Worm (Caenorhabditis elegans): ENCODE results near the gene T23G4.2.

T23G4.2 gene

DNA sequence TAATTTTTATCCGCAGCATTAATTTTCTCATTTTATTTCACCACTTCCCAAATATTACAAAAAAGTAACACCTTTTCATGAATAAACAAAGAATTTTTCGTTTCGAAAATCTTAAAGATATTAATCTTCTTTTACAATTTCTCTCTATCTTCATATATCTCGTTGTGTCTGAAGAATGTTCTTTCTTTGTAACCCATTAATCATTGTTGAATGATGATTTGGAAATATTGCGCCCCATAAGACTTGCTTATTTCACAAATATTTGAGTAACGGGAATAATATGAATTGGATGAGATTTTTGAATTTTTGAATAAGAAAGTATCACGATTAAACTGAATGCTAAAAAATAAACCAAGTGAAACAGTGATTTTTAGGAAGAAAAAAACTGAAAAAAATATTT lies 31.6 kb upstream of the T23G4.2 start:
- no peak for TF ChIP-seq egl-44 (GFP tag; IDR thresholded peaks at IDR 0.05)
- no peak for TF ChIP-seq ztf-22 (GFP tag; optimal IDR thresholded peaks at IDR 0.05)
- no peak for TF ChIP-seq Y95B8A.8 (GFP tag; IDR thresholded peaks at IDR 0.05)
- TF ChIP-seq snpc-4 (GFP tag; optimal IDR thresholded peaks at IDR 0.05) = no peak
- no peak for TF ChIP-seq snpc-4 (tag; optimal IDR thresholded peaks at IDR 0.05)
- TF ChIP-seq B0035.1 (tag; optimal IDR thresholded peaks at IDR 0.05) = no peak
- no peak for TF ChIP-seq ceh-40 (GFP tag; IDR thresholded peaks at IDR 0.05)
- TF ChIP-seq let-607 (tag; optimal IDR thresholded peaks at IDR 0.05) = no peak
- no peak for TF ChIP-seq dox-1 (GFP tag; IDR thresholded peaks at IDR 0.05)
- TF ChIP-seq madf-3 (GFP tag; IDR thresholded peaks at IDR 0.05) = no peak
- no peak for TF ChIP-seq mel-28 (tag; optimal IDR thresholded peaks at IDR 0.05; ENCODE audit: borderline replicate concordance)
- TF ChIP-seq cebp-1 (GFP tag; IDR thresholded peaks at IDR 0.05) = no peak
- no peak for TF ChIP-seq cebp-1 (tag; optimal IDR thresholded peaks at IDR 0.05)
- TF ChIP-seq F49E8.2 (tag; optimal IDR thresholded peaks at IDR 0.05; ENCODE audit: insufficient read depth) = no peak
- TF ChIP-seq dpl-1 (GFP tag; optimal IDR thresholded peaks at IDR 0.05) = no peak
- TF ChIP-seq rcor-1 (GFP tag; IDR thresholded peaks at IDR 0.05) = no peak
- TF ChIP-seq nhr-120 (GFP tag; IDR thresholded peaks at IDR 0.05) = no peak
- no peak for TF ChIP-seq T07F8.4 (tag; optimal IDR thresholded peaks at IDR 0.05)
- no peak for TF ChIP-seq F55B11.4 (tag; optimal IDR thresholded peaks at IDR 0.05; ENCODE audit: borderline replicate concordance, insufficient read depth)
- no peak for TF ChIP-seq lin-54 (GFP tag; optimal IDR thresholded peaks at IDR 0.05)
- no peak for TF ChIP-seq ceh-27 (GFP tag; optimal IDR thresholded peaks at IDR 0.05)
- TF ChIP-seq F23B12.7 (tag; optimal IDR thresholded peaks at IDR 0.05; ENCODE audit: insufficient read depth) = no peak

DNA sequence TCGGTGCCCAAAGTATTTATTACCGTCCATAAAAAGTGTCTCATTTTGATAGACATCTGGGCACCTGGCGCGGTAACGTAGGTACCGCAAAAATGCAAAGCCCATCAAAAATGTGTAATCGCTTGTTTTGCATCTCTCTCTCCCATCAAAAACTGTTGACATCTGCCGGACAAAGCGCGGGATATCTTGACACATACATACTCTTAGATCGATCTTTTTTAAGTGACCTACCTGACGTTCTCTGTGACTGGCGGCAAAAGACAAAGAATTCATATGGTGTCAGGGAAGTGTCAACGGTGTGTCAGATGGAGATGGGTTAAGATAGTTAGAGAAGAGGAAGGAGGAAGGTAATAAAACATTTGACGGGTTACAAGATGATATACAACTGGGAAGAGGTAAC lies 29.6 kb upstream of the T23G4.2 start:
- TF ChIP-seq unc-62 (GFP tag; optimal IDR thresholded peaks at IDR 0.05) (peak; percentile 94), unc-130 (GFP tag; optimal IDR thresholded peaks at IDR 0.05) (no peak)

- TF ChIP-seq lsl-1 (GFP tag; optimal IDR thresholded peaks at IDR 0.05) (no peak), unc-62 (GFP tag; optimal IDR thresholded peaks at IDR 0.05) (peak; percentile 94), attf-6 (GFP tag; IDR thresholded peaks at IDR 0.05) (peak; percentile 44; the same call in 1 of the 2 replicates)
Measured at ce11 chrIV:13716735-13717134, 27.4 kb upstream of the T23G4.2 start.

DNA sequence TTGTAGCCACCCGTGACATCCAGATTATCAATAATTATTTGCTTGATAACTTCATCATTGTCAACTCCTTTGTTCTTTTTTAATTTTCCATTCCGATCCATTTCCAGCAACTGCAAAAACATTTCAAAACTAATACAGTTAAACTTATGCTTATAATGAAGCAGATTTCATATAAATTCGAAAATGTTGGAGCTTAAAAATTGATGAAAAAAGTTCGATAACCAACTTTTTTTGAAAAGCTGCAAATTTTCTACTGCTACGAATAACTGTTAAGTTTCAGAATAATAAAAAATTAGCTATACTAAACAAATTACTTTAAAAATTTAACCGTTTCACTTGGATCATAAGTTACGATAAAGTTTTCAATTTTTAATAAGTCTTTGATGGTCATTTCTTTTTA lies 26.9 kb upstream of the T23G4.2 start, which contains the start of gene C47A4.1:
Gene C47A4.1 (minus strand): TSS at position 101 of the 400 bp plus-strand sequence.
- TF ChIP-seq ceh-40 (GFP tag; IDR thresholded peaks at IDR 0.05) = no peak

DNA sequence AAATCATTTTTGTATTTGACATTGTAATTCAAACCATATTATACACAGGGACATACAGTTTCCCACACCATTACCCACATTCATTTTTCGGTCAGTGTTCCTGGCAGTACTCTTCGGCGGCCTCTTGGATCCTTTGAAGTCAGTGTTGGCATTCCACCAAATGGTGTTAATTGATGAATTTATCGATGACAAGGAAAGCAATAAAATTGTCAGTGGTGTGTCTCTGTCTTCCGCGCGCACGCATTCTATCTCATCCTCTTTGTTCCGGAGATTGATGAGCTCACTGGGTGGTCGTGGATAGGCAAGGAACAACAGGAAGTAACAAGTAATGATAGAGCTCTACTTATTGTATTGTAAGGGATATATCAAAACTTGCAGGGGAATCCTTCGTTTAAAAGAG lies 21.0 kb upstream of the T23G4.2 start:
- TF ChIP-seq unc-130 (GFP tag; optimal IDR thresholded peaks at IDR 0.05) (no peak), him-1 (tag; optimal IDR thresholded peaks at IDR 0.05) (no peak), B0035.1 (tag; optimal IDR thresholded peaks at IDR 0.05) (no peak), lin-35 (GFP tag; optimal IDR thresholded peaks at IDR 0.05) (no peak), B0336.3 (GFP tag; IDR thresholded peaks at IDR 0.05) (no peak), hmg-1.2 (GFP tag; IDR thresholded peaks at IDR 0.05) (no peak), ztf-26 (tag; optimal IDR thresholded peaks at IDR 0.05) (no peak), ceh-79 (tag; optimal IDR thresholded peaks at IDR 0.05) (no peak)

All from whole organism, young adult.